Worm (Caenorhabditis elegans) whole organism, young adult: ENCODE results near the gene acl-8.

Source experiments
- ama-1 ChIP-seq, 3 experiments: fragments of 150-350 bp in 1 of 3; sonication (generic microtip) in 2 of 3; optimal IDR thresholded peaks; 2 replicates each; lab custom pipeline; 2014 to 2018; ENCODE audit warnings: missing biosample characterization in 2 of 3, missing genetic modification characterization in 2 of 3, missing genetic modification reagents in 2 of 3
- gei-17 ChIP-seq: fragments of 200-800 bp; sonication (Bioruptor generic); optimal IDR thresholded peaks from 2 replicates; lab custom pipeline; 2018; ENCODE audit warnings: mild to moderate bottlenecking, missing genetic modification characterization, missing compliant biosample characterization
- lir-1 ChIP-seq: fragments of 200-800 bp; sonication (Bioruptor generic); conservative IDR thresholded peaks from 2 replicates; pipeline ENCODE4 v1.3.6; 2022; ENCODE audit warnings: missing genetic modification reagents, missing genetic modification characterization, missing compliant biosample characterization

DNA sequence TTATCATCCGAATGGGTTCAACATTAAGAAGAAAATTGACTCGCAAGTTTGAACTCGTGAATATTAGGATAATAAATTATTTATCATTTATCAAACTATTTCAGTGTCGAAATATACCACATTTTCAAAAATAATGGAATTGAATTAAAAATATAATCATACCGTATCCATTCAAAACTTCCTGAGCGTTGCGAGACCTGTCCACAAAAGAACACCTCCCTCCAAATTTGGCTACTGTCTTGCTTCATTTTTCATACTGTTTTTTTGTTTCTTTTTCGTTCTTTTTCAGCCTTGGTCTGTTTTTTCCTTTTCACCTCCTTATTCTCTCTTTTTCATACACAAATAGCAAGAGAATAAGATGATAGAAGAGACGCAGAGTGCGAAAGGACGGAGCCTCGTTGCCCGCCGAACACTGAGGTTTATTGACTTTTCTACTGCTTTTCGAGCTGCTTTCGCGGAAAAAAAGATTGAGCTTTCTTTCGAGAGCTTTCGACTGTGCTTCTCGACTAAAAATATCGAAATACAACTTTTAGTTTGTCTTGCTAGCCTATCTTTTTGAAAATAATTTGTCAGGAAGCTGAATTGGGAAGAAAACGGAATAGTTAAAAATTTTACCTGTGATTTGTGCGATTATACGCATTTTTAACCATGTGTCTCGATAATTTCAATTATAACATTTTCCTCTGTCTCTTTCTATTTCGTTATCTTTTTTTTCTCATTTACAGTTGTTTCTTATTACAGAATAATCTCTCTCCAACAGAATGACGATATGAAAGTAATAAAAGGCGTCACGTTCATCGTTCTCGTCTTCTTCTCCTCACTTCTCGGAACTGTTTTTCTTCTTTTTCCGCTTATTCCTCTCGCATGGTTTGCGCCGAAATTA is at the start of gene acl-8:
- TF ChIP-seq gei-17 (no peak), ama-1 (optimal IDR thresholded peaks at IDR 0.05; lab: Kevin White, UChicago) (no peak), ama-1 (GFP tag; optimal IDR thresholded peaks at IDR 0.05; lab: Kevin White, UChicago) (no peak), lir-1 (no peak)
